Worm (Caenorhabditis elegans) whole organism, mixed stage, embryonic: Measurements from ENCODE around the gene C34C12.9.

Experiments
- M03D4.4 ChIP-seq: sonication (generic microtip); optimal IDR thresholded peaks from 2 replicates; lab custom pipeline; 2017; ENCODE audit warnings: mild to moderate bottlenecking, missing genetic modification characterization, missing compliant biosample characterization
- bed-3 ChIP-seq: fragments of 200-800 bp; sonication (Bioruptor generic); optimal IDR thresholded peaks from 3 replicates; lab custom pipeline; 2018; ENCODE audit warnings: mild to moderate bottlenecking, missing genetic modification characterization, moderate library complexity, missing compliant biosample characterization
- ceh-43 ChIP-seq: fragments of 200-800 bp; sonication (Bioruptor generic); optimal IDR thresholded peaks from 2 replicates; lab custom pipeline; 2018; ENCODE audit warnings: mild to moderate bottlenecking, missing genetic modification characterization, moderate library complexity, missing compliant biosample characterization
- ceh-83 ChIP-seq: fragments of 200-800 bp; sonication (Bioruptor generic); optimal IDR thresholded peaks from 2 replicates; lab custom pipeline; 2018; ENCODE audit warnings: mild to moderate bottlenecking, missing genetic modification characterization, missing compliant biosample characterization
- ces-1 ChIP-seq: fragments of 150-350 bp; optimal IDR thresholded peaks from 2 replicates; lab custom pipeline; 2014; ENCODE audit warnings: missing biosample characterization, missing genetic modification reagents, missing genetic modification characterization
- cnd-1 ChIP-seq: fragments of 200-800 bp; sonication (Bioruptor generic); optimal IDR thresholded peaks from 2 replicates; lab custom pipeline; 2018; ENCODE audit warnings: mild to moderate bottlenecking, missing genetic modification characterization, missing compliant biosample characterization
- drap-1 ChIP-seq: fragments of 200-800 bp; sonication (Bioruptor generic); optimal IDR thresholded peaks from 3 replicates; lab custom pipeline; 2018; ENCODE audit warnings: mild to moderate bottlenecking, missing genetic modification characterization, missing compliant biosample characterization
- elt-1 ChIP-seq: sonication (generic microtip); optimal IDR thresholded peaks from 2 replicates; lab custom pipeline; 2017; ENCODE audit warnings: missing genetic modification characterization, mild to moderate bottlenecking, missing compliant biosample characterization, antibody characterized with exemption, moderate library complexity, borderline replicate concordance; ENCODE audit not compliant: insufficient read depth
- elt-3 ChIP-seq: fragments of 150-350 bp; optimal IDR thresholded peaks from 2 replicates; lab custom pipeline; 2014; ENCODE audit warnings: missing biosample characterization, missing genetic modification characterization
- flh-1 ChIP-seq: fragments of 200-800 bp; sonication (Bioruptor generic); optimal IDR thresholded peaks from 2 replicates; lab custom pipeline; 2018; ENCODE audit warnings: mild to moderate bottlenecking, missing genetic modification characterization, moderate library complexity, missing compliant biosample characterization
- ham-2 ChIP-seq: fragments of 200-800 bp; sonication (Bioruptor generic); optimal IDR thresholded peaks from 2 replicates; lab custom pipeline; 2018; ENCODE audit warnings: mild to moderate bottlenecking, missing genetic modification characterization, missing compliant biosample characterization
- hlh-1 ChIP-seq: fragments of 150-350 bp; optimal IDR thresholded peaks from 2 replicates; lab custom pipeline; 2014; ENCODE audit warnings: missing biosample characterization, missing genetic modification reagents, missing genetic modification characterization
- lin-13 ChIP-seq: fragments of 150-350 bp; optimal IDR thresholded peaks from 2 replicates; lab custom pipeline; 2014; ENCODE audit warnings: missing biosample characterization, missing genetic modification characterization
- lin-32 ChIP-seq: fragments of 200-800 bp; sonication (Bioruptor generic); optimal IDR thresholded peaks from 2 replicates; lab custom pipeline; 2018; ENCODE audit warnings: mild to moderate bottlenecking, missing genetic modification characterization, missing compliant biosample characterization
- lsy-2 ChIP-seq: fragments of 150-350 bp; optimal IDR thresholded peaks from 2 replicates; lab custom pipeline; 2014; ENCODE audit warnings: missing biosample characterization, missing genetic modification characterization
- mab-5 ChIP-seq: fragments of 150-350 bp; optimal IDR thresholded peaks from 2 replicates; lab custom pipeline; 2014; ENCODE audit warnings: missing biosample characterization, missing genetic modification characterization
- mep-1 ChIP-seq: fragments of 150-350 bp; optimal IDR thresholded peaks from 2 replicates; lab custom pipeline; 2017; ENCODE audit warnings: missing biosample characterization, missing genetic modification reagents, missing genetic modification characterization, inconsistent platforms
- mls-2 ChIP-seq: sonication (generic microtip); optimal IDR thresholded peaks from 2 replicates; lab custom pipeline; 2016; ENCODE audit warnings: mild to moderate bottlenecking, missing genetic modification characterization, moderate library complexity, missing compliant biosample characterization
- nhr-12 ChIP-seq: fragments of 150-350 bp; optimal IDR thresholded peaks from 2 replicates; lab custom pipeline; 2014; ENCODE audit warnings: missing biosample characterization, missing genetic modification characterization
- nhr-2 ChIP-seq: fragments of 150-350 bp; optimal IDR thresholded peaks from 2 replicates; lab custom pipeline; 2014; ENCODE audit warnings: missing biosample characterization, missing genetic modification characterization
- nhr-237 ChIP-seq: fragments of 150-350 bp; optimal IDR thresholded peaks from 2 replicates; lab custom pipeline; 2014; ENCODE audit warnings: missing biosample characterization, missing genetic modification characterization
- nhr-28 ChIP-seq: fragments of 150-350 bp; optimal IDR thresholded peaks from 2 replicates; lab custom pipeline; 2014; ENCODE audit warnings: missing biosample characterization, missing genetic modification characterization
- nhr-76 ChIP-seq: sonication (generic microtip); optimal IDR thresholded peaks from 2 replicates; lab custom pipeline; 2017; ENCODE audit warnings: missing biosample characterization, missing genetic modification characterization
- pha-4 ChIP-seq: fragments of 150-350 bp; optimal IDR thresholded peaks from 2 replicates; lab custom pipeline; 2018; ENCODE audit warnings: missing biosample characterization, missing genetic modification reagents, missing genetic modification characterization
- sem-2 ChIP-seq: fragments of 200-800 bp; sonication (Bioruptor generic); optimal IDR thresholded peaks from 2 replicates; lab custom pipeline; 2018; ENCODE audit warnings: mild to moderate bottlenecking, missing genetic modification characterization, missing compliant biosample characterization
- sptf-1 ChIP-seq: sonication (generic microtip); optimal IDR thresholded peaks from 2 replicates; lab custom pipeline; 2017; ENCODE audit warnings: mild to moderate bottlenecking, missing genetic modification characterization, moderate library complexity, missing compliant biosample characterization
- tbx-8 ChIP-seq: fragments of 200-800 bp; sonication (Bioruptor generic); optimal IDR thresholded peaks from 2 replicates; lab custom pipeline; 2018; ENCODE audit warnings: mild to moderate bottlenecking, missing genetic modification characterization, moderate library complexity, missing compliant biosample characterization
- unc-120 ChIP-seq: sonication (generic microtip); optimal IDR thresholded peaks from 2 replicates; lab custom pipeline; 2017; ENCODE audit warnings: missing genetic modification characterization, missing compliant biosample characterization; ENCODE audit not compliant: poor library complexity, severe bottlenecking
- unc-39 ChIP-seq: fragments of 150-350 bp; optimal IDR thresholded peaks from 2 replicates; lab custom pipeline; 2014; ENCODE audit warnings: missing biosample characterization, missing genetic modification characterization
- unc-62 ChIP-seq: fragments of 150-350 bp; optimal IDR thresholded peaks from 2 replicates; lab custom pipeline; 2014; ENCODE audit warnings: missing biosample characterization, missing genetic modification reagents, missing genetic modification characterization
- ztf-11 ChIP-seq: fragments of 150-350 bp; optimal IDR thresholded peaks from 2 replicates; lab custom pipeline; 2014; ENCODE audit warnings: missing biosample characterization, missing genetic modification characterization

Gene C34C12.9

ce11 chrIII:3503286-3503685 lies 28.0 kb upstream of the C34C12.9 start, which contains the start of gene rpl-16:
Gene rpl-16, minus strand, starts transcription at chrIII:3503604.
- TF ChIP-seq unc-62 (GFP tag; lab: Kevin White, UChicago) (no peak), nhr-2 (no peak), ceh-43 (GFP tag; lab: Kevin White, UChicago) (no peak), drap-1 (GFP tag; lab: Kevin White, UChicago) (no peak), lin-13 (no peak), ces-1 (GFP tag; lab: Kevin White, UChicago) (no peak), sem-2 (no peak), ztf-11 (tag; lab: Kevin White, UChicago) (no peak), mep-1 (tag; lab: Kevin White, UChicago) (no peak), elt-1 (no peak), mls-2 (no peak), ceh-83 (GFP tag; lab: Kevin White, UChicago) (no peak), lsy-2 (tag; lab: Kevin White, UChicago) (no peak), nhr-12 (tag; lab: Kevin White, UChicago) (no peak), pha-4 (no peak), tbx-8 (GFP tag; lab: Kevin White, UChicago) (no peak), lin-32 (GFP tag; lab: Kevin White, UChicago) (no peak)

ce11 chrIII:3502215-3502838 lies 27.0 kb upstream of the C34C12.9 start, which contains the start of gene M01F1.8:
Gene M01F1.8, minus strand, starts transcription at chrIII:3502549.
- TF ChIP-seq elt-3 (tag; lab: Kevin White, UChicago), result no peak
- no peak for TF ChIP-seq hlh-1 (tag; lab: Kevin White, UChicago)
- no peak for TF ChIP-seq unc-39
- TF ChIP-seq bed-3 (GFP tag; lab: Kevin White, UChicago), result no peak
- no peak for TF ChIP-seq ham-2

- TF ChIP-seq drap-1 (GFP tag; lab: Kevin White, UChicago), result peak; percentile 95
- no peak for TF ChIP-seq elt-1
- TF ChIP-seq M03D4.4 (tag; lab: Kevin White, UChicago), result peak; percentile 92
- no peak for TF ChIP-seq mab-5 (tag; lab: Kevin White, UChicago)
- no peak for TF ChIP-seq lsy-2 (tag; lab: Kevin White, UChicago)
- no peak for TF ChIP-seq nhr-76 (tag; lab: Kevin White, UChicago)
- peak; percentile 97 for TF ChIP-seq sptf-1 (tag; lab: Kevin White, UChicago)
- no peak for TF ChIP-seq nhr-237 (tag; lab: Kevin White, UChicago)
- TF ChIP-seq ceh-83 (GFP tag; lab: Kevin White, UChicago), result peak; percentile 96
- TF ChIP-seq lin-13, result peak; percentile 29
- TF ChIP-seq ham-2, result peak; percentile 85
- no peak for TF ChIP-seq unc-62 (GFP tag; lab: Kevin White, UChicago)
- no peak for TF ChIP-seq nhr-2
- TF ChIP-seq cnd-1 (tag; lab: Kevin White, UChicago), result peak; percentile 98
- no peak for TF ChIP-seq hlh-1 (tag; lab: Kevin White, UChicago)
- no peak for TF ChIP-seq elt-3 (tag; lab: Kevin White, UChicago)
- peak; percentile 98 for TF ChIP-seq mls-2
- TF ChIP-seq ceh-43 (GFP tag; lab: Kevin White, UChicago), result peak; percentile 81
- peak; percentile 100 for TF ChIP-seq tbx-8 (GFP tag; lab: Kevin White, UChicago)
- TF ChIP-seq bed-3 (GFP tag; lab: Kevin White, UChicago), result peak; percentile 94
- peak; percentile 97 for TF ChIP-seq lin-32 (GFP tag; lab: Kevin White, UChicago)
- TF ChIP-seq sem-2, result peak; percentile 91
- TF ChIP-seq ces-1 (GFP tag; lab: Kevin White, UChicago), result peak; percentile 46
- TF ChIP-seq unc-120 (tag; lab: Kevin White, UChicago), result peak; percentile 71
- TF ChIP-seq nhr-12 (tag; lab: Kevin White, UChicago), result no peak
- peak; percentile 62 for TF ChIP-seq mep-1 (tag; lab: Kevin White, UChicago)
- TF ChIP-seq flh-1 (GFP tag; lab: Kevin White, UChicago), result peak; percentile 69
These were observed 24.5 kb upstream of the C34C12.9 start for ce11 chrIII:3499850-3500249.

ce11 chrIII:3498957-3499356 lies 23.6 kb upstream of the C34C12.9 start, which contains the start of gene M01F1.9:
Gene M01F1.9, minus strand, starts transcription at chrIII:3499057.
- TF ChIP-seq nhr-28 (tag; lab: Kevin White, UChicago) (no peak), cnd-1 (tag; lab: Kevin White, UChicago) (no peak), mab-5 (tag; lab: Kevin White, UChicago) (no peak), lsy-2 (tag; lab: Kevin White, UChicago) (no peak), tbx-8 (GFP tag; lab: Kevin White, UChicago) (no peak), nhr-237 (tag; lab: Kevin White, UChicago) (no peak)
- TF ChIP-seq, all 35 proteins: peak for 0
